Worm (Caenorhabditis elegans): Measurements from ENCODE around the gene C23G10.5.

The C23G10.5 gene

ce11 chrIII:6176761-6177160 is 14.1 kb upstream of the C23G10.5 start, which contains the start of gene F42A10.6:
Gene F42A10.6 (minus strand): TSS chrIII:6176861.
- no peak for TF ChIP-seq hmbx-1 (tag; optimal IDR thresholded peaks at IDR 0.05)
- TF ChIP-seq ama-1 (optimal IDR thresholded peaks at IDR 0.05): no peak
- no peak for TF ChIP-seq tbx-37 (GFP tag; conservative IDR thresholded peaks at IDR 0.05)
- TF ChIP-seq ceh-36 (tag; optimal IDR thresholded peaks at IDR 0.05): no peak
- TF ChIP-seq hmg-4 (GFP tag; optimal IDR thresholded peaks at IDR 0.05): no peak
- TF ChIP-seq tbx-11 (GFP tag; IDR thresholded peaks at IDR 0.05): no peak
- TF ChIP-seq B0310.2 (tag; optimal IDR thresholded peaks at IDR 0.05): no peak
- no peak for TF ChIP-seq tra-4 (tag; optimal IDR thresholded peaks at IDR 0.05)
- no peak for TF ChIP-seq sea-1 (GFP tag; conservative IDR thresholded peaks at IDR 0.05)
- TF ChIP-seq ets-7 (tag; optimal IDR thresholded peaks at IDR 0.05): no peak
- TF ChIP-seq aly-1 (tag; optimal IDR thresholded peaks at IDR 0.05): no peak
- TF ChIP-seq ceh-13 (GFP tag; optimal IDR thresholded peaks at IDR 0.05): no peak
- no peak for TF ChIP-seq F13C5.2 (tag; optimal IDR thresholded peaks at IDR 0.05)
- TF ChIP-seq pes-1 (GFP tag; IDR thresholded peaks at IDR 0.05): no peak
- no peak for TF ChIP-seq hnd-1 (tag; optimal IDR thresholded peaks at IDR 0.05)
- no peak for TF ChIP-seq scrt-1 (GFP tag; IDR thresholded peaks at IDR 0.05)

DNA sequence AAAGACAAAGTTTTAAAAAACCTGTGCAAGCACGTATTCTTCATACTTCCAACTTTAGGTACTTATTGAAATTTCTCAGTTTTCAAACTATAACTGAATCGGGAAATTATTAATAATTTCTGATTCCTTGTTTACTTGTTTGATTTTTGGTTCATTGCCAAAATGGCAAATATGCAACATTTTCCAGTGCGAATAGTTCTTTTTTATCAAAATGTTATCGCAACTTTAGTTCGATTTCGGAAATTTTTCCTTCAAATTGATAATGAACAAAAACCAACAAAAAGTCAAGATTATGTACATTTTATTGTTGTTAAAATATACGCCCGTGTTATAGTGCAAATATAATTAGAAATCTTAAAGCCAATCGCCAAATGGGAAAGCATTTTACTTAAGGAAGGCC is 13.3 kb upstream of the C23G10.5 start:
- no peak for TF ChIP-seq F13C5.2 (tag; optimal IDR thresholded peaks at IDR 0.05)
- no peak for TF ChIP-seq ets-7 (tag; optimal IDR thresholded peaks at IDR 0.05)

- TF ChIP-seq ceh-36 (tag; optimal IDR thresholded peaks at IDR 0.05) (no peak), ama-1 (optimal IDR thresholded peaks at IDR 0.05) (no peak), sea-1 (GFP tag; conservative IDR thresholded peaks at IDR 0.05) (no peak)
Measured at ce11 chrIII:6178586-6178985, 12.3 kb upstream of the C23G10.5 start, which contains the start of gene F42A10.7. Gene F42A10.7 (minus strand): TSS chrIII:6178686.

ce11 chrIII:6179062-6179461 is 11.8 kb upstream of the C23G10.5 start:
- no peak for TF ChIP-seq hmbx-1 (tag; optimal IDR thresholded peaks at IDR 0.05)

DNA sequence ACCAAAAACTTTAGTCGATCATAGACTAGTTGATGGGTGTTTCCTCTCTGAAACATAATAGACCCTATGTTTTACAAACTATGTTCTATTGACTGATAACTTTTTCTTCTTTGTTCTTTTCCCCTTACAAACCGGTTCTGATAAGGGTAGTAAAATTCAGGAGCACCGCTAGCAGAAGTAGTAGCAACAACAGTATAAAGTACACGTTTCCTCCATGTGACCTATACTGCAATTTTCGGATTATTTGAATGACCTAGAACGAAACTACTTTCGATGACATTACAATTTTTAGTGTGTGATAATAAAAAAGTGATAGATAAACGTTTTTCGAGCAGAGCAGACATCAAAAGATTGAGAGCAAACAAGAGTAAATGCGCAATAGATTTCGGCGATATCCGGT is 10.6 kb upstream of the C23G10.5 start:
- TF ChIP-seq scrt-1 (GFP tag; IDR thresholded peaks at IDR 0.05) (no peak), tbx-11 (GFP tag; IDR thresholded peaks at IDR 0.05) (no peak), sea-1 (GFP tag; conservative IDR thresholded peaks at IDR 0.05) (no peak), hmbx-1 (tag; optimal IDR thresholded peaks at IDR 0.05) (no peak), hmg-4 (GFP tag; optimal IDR thresholded peaks at IDR 0.05) (no peak), tbx-37 (GFP tag; conservative IDR thresholded peaks at IDR 0.05) (no peak), flt-1 (GFP tag; IDR thresholded peaks at IDR 0.05) (no peak), tra-4 (tag; optimal IDR thresholded peaks at IDR 0.05) (no peak), ceh-13 (GFP tag; optimal IDR thresholded peaks at IDR 0.05) (no peak), F13C5.2 (tag; optimal IDR thresholded peaks at IDR 0.05) (no peak), hnd-1 (tag; optimal IDR thresholded peaks at IDR 0.05) (no peak), aly-1 (tag; optimal IDR thresholded peaks at IDR 0.05) (no peak), pes-1 (GFP tag; IDR thresholded peaks at IDR 0.05) (no peak)

- TF ChIP-seq hnd-1 (tag; optimal IDR thresholded peaks at IDR 0.05) (no peak), pes-1 (GFP tag; IDR thresholded peaks at IDR 0.05) (no peak), ets-7 (tag; optimal IDR thresholded peaks at IDR 0.05) (no peak), F13C5.2 (tag; optimal IDR thresholded peaks at IDR 0.05) (no peak), tra-4 (tag; optimal IDR thresholded peaks at IDR 0.05) (no peak), B0310.2 (tag; optimal IDR thresholded peaks at IDR 0.05) (no peak), sea-1 (GFP tag; conservative IDR thresholded peaks at IDR 0.05) (no peak), scrt-1 (GFP tag; IDR thresholded peaks at IDR 0.05) (no peak), hmbx-1 (tag; optimal IDR thresholded peaks at IDR 0.05) (no peak), aly-1 (tag; optimal IDR thresholded peaks at IDR 0.05) (no peak), tbx-11 (GFP tag; IDR thresholded peaks at IDR 0.05) (no peak), ceh-13 (GFP tag; optimal IDR thresholded peaks at IDR 0.05) (no peak), flt-1 (GFP tag; IDR thresholded peaks at IDR 0.05) (no peak)
Measured at ce11 chrIII:6183118-6183517, 7.8 kb upstream of the C23G10.5 start, which contains the start of gene nas-28. Gene nas-28 (minus strand): TSS chrIII:6183218.

DNA sequence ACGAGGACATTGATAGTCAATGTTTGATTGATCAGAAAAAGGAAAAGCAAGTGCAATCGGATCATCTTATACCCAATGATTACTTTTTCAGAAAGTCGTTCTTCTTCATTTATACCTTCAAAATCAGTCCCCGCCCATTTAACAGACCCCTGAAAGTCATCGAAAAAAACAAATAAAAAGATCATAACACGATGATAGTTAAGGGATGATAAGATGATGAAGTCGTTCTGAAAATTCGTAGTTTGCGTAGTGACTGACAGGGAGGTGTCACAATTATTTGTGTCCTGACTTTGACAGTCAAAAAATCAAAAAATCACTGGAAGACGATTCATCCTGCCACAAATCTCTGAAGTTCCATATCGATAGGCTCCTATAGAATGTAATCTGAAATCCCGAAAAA is 3.6 kb downstream of the C23G10.5 start, which contains the start of gene ugt-66:
ugt-66 (minus strand) TSS at position 101 of the 400 bp plus-strand sequence.
- TF ChIP-seq hmbx-1 (tag; optimal IDR thresholded peaks at IDR 0.05) (no peak), B0310.2 (tag; optimal IDR thresholded peaks at IDR 0.05) (no peak), pes-1 (GFP tag; IDR thresholded peaks at IDR 0.05) (no peak), hmg-4 (GFP tag; optimal IDR thresholded peaks at IDR 0.05) (no peak), hnd-1 (tag; optimal IDR thresholded peaks at IDR 0.05) (no peak), tbx-11 (GFP tag; IDR thresholded peaks at IDR 0.05) (no peak), ets-7 (tag; optimal IDR thresholded peaks at IDR 0.05) (no peak), ama-1 (optimal IDR thresholded peaks at IDR 0.05) (no peak), flt-1 (GFP tag; IDR thresholded peaks at IDR 0.05) (no peak), tbx-37 (GFP tag; conservative IDR thresholded peaks at IDR 0.05) (no peak), sea-1 (GFP tag; conservative IDR thresholded peaks at IDR 0.05) (no peak), ceh-13 (GFP tag; optimal IDR thresholded peaks at IDR 0.05) (no peak), tra-4 (tag; optimal IDR thresholded peaks at IDR 0.05) (no peak), scrt-1 (GFP tag; IDR thresholded peaks at IDR 0.05) (no peak)

DNA sequence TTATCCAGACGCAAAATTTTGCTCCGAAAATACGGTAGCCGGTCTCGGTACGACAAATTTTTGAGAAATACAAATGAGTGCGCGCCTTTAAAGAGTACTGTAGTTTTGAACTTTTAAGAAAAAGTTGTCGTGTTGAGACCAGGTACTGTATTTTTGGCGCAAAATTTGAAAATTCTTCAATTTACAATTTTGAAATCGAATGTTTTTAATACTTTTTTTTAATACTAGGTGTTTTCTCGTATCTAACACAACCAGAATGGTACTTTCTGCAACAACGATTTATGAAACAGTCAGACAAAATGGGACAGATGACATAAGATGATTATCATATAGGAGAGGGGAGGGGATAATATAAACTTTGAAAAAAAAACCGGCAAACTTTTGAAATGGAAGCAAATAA is 4.8 kb downstream of the C23G10.5 start:
- TF ChIP-seq flt-1 (GFP tag; IDR thresholded peaks at IDR 0.05): no peak
- no peak for TF ChIP-seq hnd-1 (tag; optimal IDR thresholded peaks at IDR 0.05)
- TF ChIP-seq tbx-11 (GFP tag; IDR thresholded peaks at IDR 0.05): no peak
- no peak for TF ChIP-seq ets-7 (tag; optimal IDR thresholded peaks at IDR 0.05)
- no peak for TF ChIP-seq aly-1 (tag; optimal IDR thresholded peaks at IDR 0.05)
- TF ChIP-seq scrt-1 (GFP tag; IDR thresholded peaks at IDR 0.05): no peak
- TF ChIP-seq hmbx-1 (tag; optimal IDR thresholded peaks at IDR 0.05): no peak
- no peak for TF ChIP-seq B0310.2 (tag; optimal IDR thresholded peaks at IDR 0.05)
